Fruit fly (Drosophila melanogaster) S2 (cell line): ENCODE data around the gene CG3708.

ENCODE experiments used
- CG8478 ChIP-seq: fragments of >200 bp; optimal IDR thresholded peaks from 2 replicates; lab custom pipeline; 2018
- CTCF ChIP-seq, 2 experiments: fragments of >200 bp; optimal IDR thresholded peaks; 2 replicates each; lab custom pipeline; 2018

- TF ChIP-seq CTCF (optimal IDR thresholded peaks at IDR 0.05; lab: Kevin White, UChicago), result no peak
- no peak for TF ChIP-seq CG8478 (lab: Kevin White, UChicago)
Observed at dm6 chrX:935901-936207, 6.0 kb upstream of the CG3708 start.
